Fruit fly (Drosophila melanogaster): ENCODE measurements around the gene MSAmiP.

Gene MSAmiP

dm6 chr3R:16788011-16788410, 108.1 kb downstream of the MSAmiP start, which contains the start of gene Glut3:
Glut3 (plus strand) TSS chr3R:16788311.
- TF ChIP-seq pan (optimal IDR thresholded peaks at IDR 0.05): no peak
- TF ChIP-seq CG8478 (optimal IDR thresholded peaks at IDR 0.05): no peak
- no peak for TF ChIP-seq EcR (GFP tag; optimal IDR thresholded peaks at IDR 0.05)
- no peak for TF ChIP-seq usp (GFP tag; optimal IDR thresholded peaks at IDR 0.05)
- TF ChIP-seq Dll (optimal IDR thresholded peaks at IDR 0.05): no peak
- no peak for TF ChIP-seq psq (optimal IDR thresholded peaks at IDR 0.05)

dm6 chr3R:16787378-16787777, 108.7 kb downstream of the MSAmiP start:
- TF ChIP-seq EcR (GFP tag; optimal IDR thresholded peaks at IDR 0.05) (no peak), CG8478 (optimal IDR thresholded peaks at IDR 0.05) (no peak), psq (optimal IDR thresholded peaks at IDR 0.05) (no peak), pan (optimal IDR thresholded peaks at IDR 0.05) (no peak), Dll (optimal IDR thresholded peaks at IDR 0.05) (no peak), usp (GFP tag; optimal IDR thresholded peaks at IDR 0.05) (no peak)

- TF ChIP-seq pan (optimal IDR thresholded peaks at IDR 0.05): no peak
- no peak for TF ChIP-seq CG8478 (optimal IDR thresholded peaks at IDR 0.05)
Measured at dm6 chr3R:16785056-16785455, 111.0 kb downstream of the MSAmiP start.

dm6 chr3R:16783976-16784375, 112.1 kb downstream of the MSAmiP start:
- TF ChIP-seq Dll (optimal IDR thresholded peaks at IDR 0.05): no peak
- TF ChIP-seq EcR (GFP tag; optimal IDR thresholded peaks at IDR 0.05): no peak
- TF ChIP-seq pan (optimal IDR thresholded peaks at IDR 0.05): no peak

- TF ChIP-seq EcR (GFP tag; optimal IDR thresholded peaks at IDR 0.05) (no peak), pan (optimal IDR thresholded peaks at IDR 0.05) (no peak), Dll (optimal IDR thresholded peaks at IDR 0.05) (no peak), usp (GFP tag; optimal IDR thresholded peaks at IDR 0.05) (no peak), CG8478 (optimal IDR thresholded peaks at IDR 0.05) (no peak), psq (optimal IDR thresholded peaks at IDR 0.05) (no peak)
Measured at dm6 chr3R:16783148-16783708, 112.9 kb downstream of the MSAmiP start.

dm6 chr3R:16782401-16782800, 113.7 kb downstream of the MSAmiP start:
- TF ChIP-seq psq (optimal IDR thresholded peaks at IDR 0.05) (no peak), Dll (optimal IDR thresholded peaks at IDR 0.05) (peak; percentile 21)
